Fruit fly (Drosophila melanogaster) whole organism, embryonic: ENCODE results near the gene Nost.

ENCODE experiments used
- Ada2b ChIP-seq: fragments of 200-800 bp; sonication (Bioruptor generic); IDR thresholded peaks from 2 replicates; pipeline ENCODE4 v1.3.6; 2022; ENCODE audit warnings: missing biosample characterization, missing genetic modification characterization
- Asciz ChIP-seq: fragments of 200-800 bp; sonication (Bioruptor generic); optimal IDR thresholded peaks from 2 replicates; lab custom pipeline; 2017; ENCODE audit warnings: missing biosample characterization, mild to moderate bottlenecking, missing genetic modification characterization, missing genetic modification reagents
- Awh ChIP-seq: fragments of 200-800 bp; sonication (Bioruptor generic); IDR thresholded peaks from 2 replicates; pipeline ENCODE4, ENCODE4 v1.3.6; 2022; ENCODE audit warnings: missing biosample characterization, missing genetic modification characterization
- BtbVII ChIP-seq: fragments of 200-800 bp; sonication (Bioruptor generic); optimal IDR thresholded peaks from 3 replicates; lab custom pipeline; 2017; ENCODE audit warnings: missing biosample characterization, mild to moderate bottlenecking, missing genetic modification characterization
- CG10979 ChIP-seq: fragments of 200-800 bp; sonication (Bioruptor generic); optimal IDR thresholded peaks from 2 replicates; lab custom pipeline; 2018; ENCODE audit warnings: missing biosample characterization, mild to moderate bottlenecking, missing genetic modification characterization, moderate library complexity
- CG12391 ChIP-seq: fragments of 200-800 bp; sonication (Bioruptor generic); optimal IDR thresholded peaks from 3 replicates; lab custom pipeline; 2018; ENCODE audit warnings: missing biosample characterization, mild to moderate bottlenecking, missing genetic modification characterization, moderate library complexity
- CG12659 ChIP-seq: fragments of 200-800 bp; sonication (Bioruptor generic); optimal IDR thresholded peaks from 3 replicates; lab custom pipeline; 2017; ENCODE audit warnings: mild to moderate bottlenecking, missing biosample characterization, missing genetic modification reagents, missing genetic modification characterization
- CG14710 ChIP-seq: fragments of 200-800 bp; sonication (Bioruptor generic); optimal IDR thresholded peaks from 3 replicates; lab custom pipeline; 2019; ENCODE audit warnings: missing biosample characterization, mild to moderate bottlenecking, missing genetic modification characterization, moderate library complexity
- CG16815 ChIP-seq: fragments of 200-800 bp; sonication (Bioruptor generic); optimal IDR thresholded peaks from 3 replicates; lab custom pipeline; 2017; ENCODE audit warnings: missing biosample characterization, mild to moderate bottlenecking, missing genetic modification characterization
- CG17385 ChIP-seq: fragments of 200-800 bp; sonication (Bioruptor generic); optimal IDR thresholded peaks from 3 replicates; lab custom pipeline; 2018; ENCODE audit warnings: missing biosample characterization, mild to moderate bottlenecking, missing genetic modification characterization
- CG17802 ChIP-seq: fragments of 200-800 bp; sonication (Bioruptor generic); optimal IDR thresholded peaks from 2 replicates; lab custom pipeline; 2018; ENCODE audit warnings: missing biosample characterization, mild to moderate bottlenecking, missing genetic modification characterization, moderate library complexity
- CG30020 ChIP-seq: fragments of 200-800 bp; optimal IDR thresholded peaks from 2 replicates; lab custom pipeline; 2019; ENCODE audit warnings: missing biosample characterization, mild to moderate bottlenecking, missing genetic modification characterization, moderate library complexity
- CG31365 ChIP-seq: fragments of 200-800 bp; sonication (Bioruptor generic); optimal IDR thresholded peaks from 2 replicates; lab custom pipeline; 2018; ENCODE audit warnings: missing biosample characterization, mild to moderate bottlenecking, missing genetic modification characterization
- CG31388 ChIP-seq: fragments of 200-800 bp; sonication (Bioruptor generic); optimal IDR thresholded peaks from 2 replicates; lab custom pipeline; 2016; ENCODE audit warnings: missing biosample characterization, missing genetic modification characterization
- CG32767 ChIP-seq: fragments of 200-800 bp; sonication (Bioruptor generic); IDR thresholded peaks from 2 replicates; pipeline ENCODE4 v1.3.6; 2022; ENCODE audit warnings: missing biosample characterization, missing genetic modification characterization
- CG6683 ChIP-seq: fragments of 200-800 bp; sonication (Bioruptor generic); optimal IDR thresholded peaks from 2 replicates; lab custom pipeline; 2017; ENCODE audit warnings: missing biosample characterization, mild to moderate bottlenecking, missing genetic modification characterization, missing genetic modification reagents
- CG8290 ChIP-seq, 3 experiments: fragments of 200-800 bp; sonication (Bioruptor generic); optimal IDR thresholded peaks; 2 replicates each; lab custom pipeline; 2016 to 2019; ENCODE audit warnings: missing biosample characterization in 3 of 3, missing genetic modification characterization in 3 of 3, mild to moderate bottlenecking in 2 of 3, moderate library complexity in 1 of 3
- CG8359 ChIP-seq: fragments of 200-800 bp; sonication (Bioruptor generic); optimal IDR thresholded peaks from 2 replicates; lab custom pipeline; 2017; ENCODE audit warnings: missing biosample characterization, mild to moderate bottlenecking, missing genetic modification characterization, borderline replicate concordance
- Chrac-16 ChIP-seq: fragments of 200-800 bp; sonication (Bioruptor generic); optimal IDR thresholded peaks from 3 replicates; lab custom pipeline; 2016; ENCODE audit warnings: missing biosample characterization, missing genetic modification characterization
- GATAe ChIP-seq: fragments of 200-800 bp; sonication (Bioruptor generic); conservative IDR thresholded peaks from 2 replicates; pipeline ENCODE4 v1.3.6; 2022; ENCODE audit warnings: missing biosample characterization, missing genetic modification characterization
- Hr3 ChIP-seq: fragments of 200-800 bp; sonication (Bioruptor generic); optimal IDR thresholded peaks from 3 replicates; lab custom pipeline; 2016; ENCODE audit warnings: missing biosample characterization, missing genetic modification characterization
- Hr39 ChIP-seq: fragments of >200 bp; optimal IDR thresholded peaks from 2 replicates; lab custom pipeline; 2017
- Kr ChIP-seq: fragments of 200-800 bp; sonication (Bioruptor generic); optimal IDR thresholded peaks from 2 replicates; lab custom pipeline; 2017; ENCODE audit warnings: missing biosample characterization, mild to moderate bottlenecking, missing genetic modification characterization
- MBD-R2 ChIP-seq: fragments of 200-800 bp; sonication (Bioruptor generic); IDR thresholded peaks from 2 replicates; pipeline ENCODE4 v1.3.6; 2022; ENCODE audit warnings: missing biosample characterization, missing genetic modification characterization
- MESR4 ChIP-seq: fragments of 200-800 bp; sonication (Bioruptor generic); optimal IDR thresholded peaks from 2 replicates; lab custom pipeline; 2018; ENCODE audit warnings: missing biosample characterization, mild to moderate bottlenecking, missing genetic modification characterization, moderate library complexity
- MTF-1 ChIP-seq: fragments of 200-800 bp; sonication (Bioruptor generic); optimal IDR thresholded peaks from 2 replicates; lab custom pipeline; 2018; ENCODE audit warnings: missing biosample characterization, mild to moderate bottlenecking, missing genetic modification characterization, borderline replicate concordance
- Max ChIP-seq: fragments of 200-800 bp; sonication (Bioruptor generic); optimal IDR thresholded peaks from 2 replicates; lab custom pipeline; 2016; ENCODE audit warnings: missing biosample characterization, mild to moderate bottlenecking, missing genetic modification characterization
- Med ChIP-seq: fragments of 200-800 bp; sonication (Bioruptor generic); peaks from one replicate; lab custom pipeline; 2016; ENCODE audit warnings: missing biosample characterization, missing genetic modification characterization, mild to moderate bottlenecking, inconsistent platforms, moderate library complexity
- Myb ChIP-seq: fragments of 200-800 bp; sonication (Bioruptor generic); optimal IDR thresholded peaks from 2 replicates; lab custom pipeline; 2016; ENCODE audit warnings: missing biosample characterization, missing genetic modification characterization
- NC2α ChIP-seq: fragments of 200-800 bp; sonication (Bioruptor generic); optimal IDR thresholded peaks from 2 replicates; lab custom pipeline; 2016; ENCODE audit warnings: missing biosample characterization, missing genetic modification characterization
- Oli ChIP-seq: fragments of 200-800 bp; sonication (Bioruptor generic); optimal IDR thresholded peaks from 2 replicates; lab custom pipeline; 2018; ENCODE audit warnings: missing biosample characterization, mild to moderate bottlenecking, missing genetic modification characterization, moderate library complexity
- Sox100B ChIP-seq: fragments of 200-800 bp; sonication (Bioruptor generic); optimal IDR thresholded peaks from 3 replicates; lab custom pipeline; 2018; ENCODE audit warnings: missing biosample characterization, mild to moderate bottlenecking, missing genetic modification characterization
- br ChIP-seq: fragments of >200 bp; optimal IDR thresholded peaks from 2 replicates; lab custom pipeline; 2017
- caup ChIP-seq: fragments of 200-800 bp; sonication (Bioruptor generic); optimal IDR thresholded peaks from 3 replicates; lab custom pipeline; 2017; ENCODE audit warnings: missing biosample characterization, mild to moderate bottlenecking, missing genetic modification characterization, moderate library complexity; ENCODE audit not compliant: severe bottlenecking
- jing ChIP-seq: fragments of 200-800 bp; sonication (Bioruptor generic); optimal IDR thresholded peaks from 2 replicates; lab custom pipeline; 2018; ENCODE audit warnings: missing biosample characterization, mild to moderate bottlenecking, missing genetic modification characterization
- ken ChIP-seq: fragments of 200-800 bp; sonication (Bioruptor generic); IDR thresholded peaks from 3 replicates; pipeline ENCODE4 v1.3.6; 2022; ENCODE audit warnings: missing biosample characterization, missing genetic modification characterization
- lab ChIP-seq: fragments of 200-800 bp; sonication (Bioruptor generic); optimal IDR thresholded peaks from 3 replicates; lab custom pipeline; 2017; ENCODE audit warnings: missing biosample characterization, missing genetic modification characterization, mild to moderate bottlenecking, moderate library complexity, missing genetic modification reagents
- org-1 ChIP-seq: fragments of 200-800 bp; sonication (Bioruptor generic); optimal IDR thresholded peaks from 2 replicates; lab custom pipeline; 2017; ENCODE audit warnings: missing biosample characterization, missing genetic modification characterization
- pho ChIP-seq: fragments of 200-800 bp; sonication (Bioruptor generic); optimal IDR thresholded peaks from 2 replicates; lab custom pipeline; 2016; ENCODE audit warnings: missing biosample characterization, missing genetic modification characterization
- pros ChIP-seq: fragments of 200-800 bp; sonication (Bioruptor generic); optimal IDR thresholded peaks from 3 replicates; lab custom pipeline; 2019; ENCODE audit warnings: missing biosample characterization, mild to moderate bottlenecking, missing genetic modification characterization, moderate library complexity
- ranshi ChIP-seq: fragments of 200-800 bp; sonication (Bioruptor generic); IDR thresholded peaks from 2 replicates; pipeline ENCODE4 v1.3.6; 2022; ENCODE audit warnings: missing biosample characterization, missing genetic modification characterization
- rib ChIP-seq: fragments of 200-800 bp; sonication (Bioruptor generic); IDR thresholded peaks from 2 replicates; pipeline ENCODE4 v1.3.6; 2022; ENCODE audit warnings: missing biosample characterization, missing genetic modification characterization
- seq ChIP-seq: fragments of 200-800 bp; sonication (Bioruptor generic); IDR thresholded peaks from 2 replicates; pipeline ENCODE4 v1.3.6; 2022; ENCODE audit warnings: missing biosample characterization, missing genetic modification characterization
- sisA ChIP-seq: fragments of 200-800 bp; sonication (Bioruptor generic); IDR thresholded peaks from 2 replicates; pipeline ENCODE4 v1.3.6; 2022; ENCODE audit warnings: missing biosample characterization, missing genetic modification characterization
- sqz ChIP-seq: fragments of 200-800 bp; sonication (Bioruptor generic); optimal IDR thresholded peaks from 3 replicates; lab custom pipeline; 2018; ENCODE audit warnings: missing biosample characterization, mild to moderate bottlenecking, missing genetic modification characterization
- tgo ChIP-seq: fragments of 200-800 bp; sonication (Bioruptor generic); IDR thresholded peaks from 3 replicates; pipeline ENCODE4 v1.3.6; 2022; ENCODE audit warnings: missing biosample characterization, missing genetic modification characterization
- tin ChIP-seq: fragments of 200-800 bp; sonication (Bioruptor generic); optimal IDR thresholded peaks from 3 replicates; lab custom pipeline; 2016; ENCODE audit warnings: missing biosample characterization, missing genetic modification characterization
- tio ChIP-seq: fragments of 200-800 bp; sonication (Bioruptor generic); optimal IDR thresholded peaks from 2 replicates; lab custom pipeline; 2017; ENCODE audit warnings: missing biosample characterization, missing genetic modification characterization, inconsistent platforms
- wdn ChIP-seq: fragments of 200-800 bp; sonication (Bioruptor generic); IDR thresholded peaks from 2 replicates; pipeline ENCODE4 v1.3.6; 2022; ENCODE audit warnings: missing biosample characterization, missing genetic modification characterization
- wek ChIP-seq: fragments of 200-800 bp; sonication (Bioruptor generic); optimal IDR thresholded peaks from 3 replicates; lab custom pipeline; 2018; ENCODE audit warnings: missing biosample characterization, mild to moderate bottlenecking, missing genetic modification characterization, moderate library complexity
- zfh1 ChIP-seq: fragments of 200-800 bp; sonication (Bioruptor generic); IDR thresholded peaks from 3 replicates; pipeline ENCODE4 v1.3.6; 2022; ENCODE audit warnings: missing biosample characterization, missing genetic modification characterization

Gene Nost

DNA sequence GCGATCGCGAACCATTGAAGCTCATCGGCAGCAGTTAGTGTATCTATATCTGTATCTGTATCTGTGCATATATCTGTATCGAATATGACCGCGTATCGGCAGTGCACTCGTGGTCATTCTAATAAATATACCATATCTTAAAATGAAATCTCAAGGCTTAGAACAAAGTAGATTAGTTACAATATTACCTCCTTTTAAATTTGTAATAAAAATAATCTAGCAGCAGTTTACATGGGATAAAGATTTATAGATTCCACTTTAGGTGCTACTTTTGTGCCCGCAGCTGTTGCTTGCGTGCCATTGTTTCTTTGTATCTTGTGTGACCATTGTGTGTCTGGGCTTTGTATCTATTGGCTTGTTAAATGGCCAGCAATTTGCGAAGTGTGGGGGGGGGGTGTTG lies 30.1 kb downstream of the Nost start (continued):
- peak; percentile 29 for TF ChIP-seq sqz (GFP tag; lab: Kevin White, UChicago)
- peak; percentile 40 for TF ChIP-seq jing (GFP tag; lab: Kevin White, UChicago)
- TF ChIP-seq Hr3 (GFP tag; lab: Kevin White, UChicago) = peak; percentile 59
- TF ChIP-seq GATAe (GFP tag; lab: Robert Waterston, UW) = no peak
- TF ChIP-seq Med (GFP tag; lab: Kevin White, UChicago) = peak; percentile 89
- TF ChIP-seq pho (GFP tag; lab: Kevin White, UChicago) = peak; percentile 10
- peak; percentile 76 for TF ChIP-seq CG10979 (tag; lab: Kevin White, UChicago)
- peak; percentile 66 for TF ChIP-seq sisA (GFP tag; lab: Robert Waterston, UW)
- TF ChIP-seq tio (GFP tag; lab: Kevin White, UChicago) = peak; percentile 36
- TF ChIP-seq Hr39 = no peak
- peak; percentile 22 for TF ChIP-seq MTF-1 (GFP tag; lab: Kevin White, UChicago)
- peak; percentile 60 for TF ChIP-seq org-1
- peak; percentile 14 for TF ChIP-seq Chrac-16 (GFP tag; lab: Kevin White, UChicago)
- peak; percentile 76 for TF ChIP-seq tgo (GFP tag; lab: Robert Waterston, UW)
- TF ChIP-seq tin = peak; percentile 52
- peak; percentile 25; the same call in 1 of the 2 replicates for TF ChIP-seq MBD-R2 (GFP tag; lab: Robert Waterston, UW)
- TF ChIP-seq CG12391 (tag; lab: Kevin White, UChicago) = peak; percentile 84
- peak; percentile 58; the same call in 1 of the 3 replicates for TF ChIP-seq zfh1 (GFP tag; lab: Robert Waterston, UW)
- TF ChIP-seq MESR4 (GFP tag; lab: Kevin White, UChicago) = peak; percentile 16
- TF ChIP-seq CG32767 (GFP tag; lab: Robert Waterston, UW) = peak; percentile 77
- no peak for TF ChIP-seq br (lab: Kevin White, UChicago)
- peak; percentile 34 for TF ChIP-seq CG16815
- TF ChIP-seq ranshi (GFP tag; lab: Robert Waterston, UW) = peak; percentile 80
- TF ChIP-seq CG12659 = peak; percentile 70
- TF ChIP-seq Myb = peak; percentile 23
- no peak for TF ChIP-seq CG8359
- TF ChIP-seq Awh (GFP tag; lab: Robert Waterston, UW) = peak; percentile 75
- no peak for TF ChIP-seq Kr (GFP tag; lab: Kevin White, UChicago)
- TF ChIP-seq CG31365 = peak; percentile 28
- peak; percentile 26 for TF ChIP-seq wek
- no peak for TF ChIP-seq pros (GFP tag; lab: Kevin White, UChicago)
- TF ChIP-seq caup (GFP tag; lab: Kevin White, UChicago) = peak; percentile 57
- peak; percentile 44 for TF ChIP-seq BtbVII
- TF ChIP-seq NC2α (GFP tag; lab: Kevin White, UChicago) = peak; percentile 10
- TF ChIP-seq CG14710 (tag; lab: Kevin White, UChicago) = peak; percentile 43
- no peak for TF ChIP-seq CG6683 (GFP tag; lab: Kevin White, UChicago)
- peak; percentile 85 for TF ChIP-seq Oli (tag; lab: Kevin White, UChicago)
- peak; percentile 83 for TF ChIP-seq Ada2b (GFP tag; lab: Robert Waterston, UW)
- no peak for TF ChIP-seq CG8290 (GFP tag; optimal IDR thresholded peaks at IDR 0.05; lab: Kevin White, UChicago)
- TF ChIP-seq CG8290 (tag; optimal IDR thresholded peaks at IDR 0.05; lab: Kevin White, UChicago) = no peak
- peak; percentile 20 for TF ChIP-seq Max
- no peak for TF ChIP-seq rib (GFP tag; lab: Robert Waterston, UW)
- TF ChIP-seq CG30020 (tag; lab: Kevin White, UChicago) = no peak
- peak; percentile 84 for TF ChIP-seq lab
- TF ChIP-seq CG17802 (tag; lab: Kevin White, UChicago) = peak; percentile 46
- peak; percentile 70 for TF ChIP-seq Sox100B (GFP tag; lab: Kevin White, UChicago)
- peak; percentile 84 for TF ChIP-seq seq (GFP tag; lab: Robert Waterston, UW)
- TF ChIP-seq ken = peak; percentile 53; the same call in 2 of the 3 replicates
- peak; percentile 80 for TF ChIP-seq CG17385 (GFP tag; lab: Kevin White, UChicago)
- TF ChIP-seq wdn (GFP tag; lab: Robert Waterston, UW) = peak; percentile 46; the same call in 1 of the 2 replicates
- TF ChIP-seq CG31388 (GFP tag; lab: Kevin White, UChicago) = no peak
- TF ChIP-seq Asciz (GFP tag; lab: Kevin White, UChicago) = peak; percentile 51
